Worm (Caenorhabditis elegans): ENCODE results near the gene grp-1.

grp-1 gene

ce11 chrIII:8124323-8124722 is 38.8 kb downstream of the grp-1 start:
- no peak for TF ChIP-seq unc-62 (GFP tag; optimal IDR thresholded peaks at IDR 0.05)

ce11 chrIII:8125234-8125633 is 39.7 kb downstream of the grp-1 start:
- no peak for TF ChIP-seq unc-62 (GFP tag; optimal IDR thresholded peaks at IDR 0.05)

DNA sequence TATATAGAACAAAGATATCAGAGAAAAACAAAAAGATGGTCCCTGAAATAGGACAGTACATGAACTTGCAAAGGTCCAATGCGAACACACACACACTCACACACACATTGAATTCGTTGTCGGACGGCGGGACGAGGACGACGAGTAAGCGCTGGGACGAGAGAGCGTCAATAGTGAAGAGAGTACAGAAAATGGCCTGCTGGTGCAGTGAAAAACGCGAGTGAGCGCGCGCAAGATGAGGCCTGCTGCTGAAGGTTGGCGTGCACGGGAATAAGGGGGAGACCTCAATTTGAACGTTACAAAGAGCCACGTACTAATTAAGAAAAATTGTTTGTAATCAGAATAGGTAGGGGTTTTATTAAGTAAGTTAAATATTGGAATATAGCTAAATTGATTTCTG is 41.5 kb downstream of the grp-1 start:
- no peak for TF ChIP-seq unc-62 (GFP tag; optimal IDR thresholded peaks at IDR 0.05)

ce11 chrIII:8129195-8129594 is 43.7 kb downstream of the grp-1 start:
- no peak for TF ChIP-seq unc-62 (GFP tag; optimal IDR thresholded peaks at IDR 0.05)

- TF ChIP-seq unc-62 (GFP tag; optimal IDR thresholded peaks at IDR 0.05): no peak
Observed at ce11 chrIII:8130177-8130902, 44.8 kb downstream of the grp-1 start, which contains the start of the genes rpl-21 and C14B9.10. TSS of gene rpl-21 (minus strand) at chrIII:8130227. TSS of gene C14B9.10 (plus strand) at chrIII:8130852.

DNA sequence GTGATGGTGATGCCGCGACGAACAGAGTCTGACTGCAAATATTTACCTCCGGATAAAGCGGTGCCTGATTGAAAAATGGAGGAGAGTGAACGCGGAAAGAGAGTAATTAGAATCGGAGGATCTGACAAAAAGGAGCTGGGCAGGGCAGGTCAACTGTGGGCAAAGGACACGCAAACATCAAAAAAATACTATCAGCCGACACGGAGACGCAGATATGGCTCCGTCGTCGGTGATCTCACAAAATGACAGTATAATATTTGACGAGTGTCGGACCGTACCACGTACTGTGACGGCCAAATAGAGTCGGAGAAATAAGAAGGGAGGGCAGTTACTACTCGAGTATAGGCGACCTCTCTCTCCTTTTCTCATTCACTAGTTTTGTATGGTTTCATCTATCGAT is 47.0 kb downstream of the grp-1 start:
- no peak for TF ChIP-seq unc-62 (GFP tag; optimal IDR thresholded peaks at IDR 0.05)

- TF ChIP-seq unc-62 (GFP tag; optimal IDR thresholded peaks at IDR 0.05): no peak
Observed at ce11 chrIII:8133346-8133745, 47.8 kb downstream of the grp-1 start, which contains the start of gene C14B9.2. TSS of gene C14B9.2 (plus strand) at chrIII:8133665.

DNA sequence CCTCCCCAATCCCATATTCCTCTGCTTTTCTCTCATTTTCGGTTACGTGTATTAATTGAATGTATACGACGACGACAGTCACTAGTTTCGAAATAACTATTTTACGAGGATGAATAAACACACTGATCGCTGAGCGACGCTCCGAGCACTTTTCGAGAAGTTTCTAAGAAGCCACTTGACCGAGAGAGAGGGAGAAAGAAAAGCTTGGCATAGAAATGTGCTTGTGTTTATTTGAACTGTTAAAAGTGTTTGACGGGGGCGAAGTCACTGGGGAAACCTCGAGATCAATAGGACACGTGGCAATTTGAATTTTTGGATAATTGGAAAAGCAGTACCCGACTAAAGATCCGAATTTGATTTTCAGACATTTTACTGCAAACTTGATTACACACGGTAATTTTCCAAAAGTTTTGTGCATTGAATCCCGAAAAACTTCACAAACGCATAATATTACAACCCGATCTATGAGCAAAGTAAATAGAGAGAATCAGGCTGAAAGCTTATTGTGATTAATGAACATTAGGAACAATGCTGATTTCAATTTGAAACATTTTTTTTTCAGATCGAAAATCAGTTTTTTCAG is 51.1 kb downstream of the grp-1 start:
- TF ChIP-seq unc-62 (GFP tag; optimal IDR thresholded peaks at IDR 0.05): no peak

- TF ChIP-seq unc-62 (GFP tag; optimal IDR thresholded peaks at IDR 0.05): no peak
Observed at ce11 chrIII:8137777-8138176, 52.3 kb downstream of the grp-1 start, which contains the start of gene hsp-12.2. TSS of gene hsp-12.2 (plus strand) at chrIII:8138077.

All from whole organism, dauer.